Worm (Caenorhabditis elegans) whole organism, L2 larva: ENCODE data around the gene C39B10.7.

ENCODE experiments used
- C34F6.9 ChIP-seq: fragments of 150-350 bp; optimal IDR thresholded peaks from 2 replicates; lab custom pipeline; 2014; ENCODE audit warnings: missing biosample characterization, missing genetic modification characterization
- F13H6.1 ChIP-seq: sonication (generic microtip); optimal IDR thresholded peaks from 2 replicates; lab custom pipeline; 2016; ENCODE audit warnings: missing genetic modification characterization, missing compliant biosample characterization
- Y55F3AM.14 ChIP-seq: fragments of 200-800 bp; sonication (Bioruptor generic); optimal IDR thresholded peaks from 2 replicates; lab custom pipeline; 2018; ENCODE audit warnings: mild to moderate bottlenecking, missing genetic modification characterization, missing compliant biosample characterization
- ZK546.5 ChIP-seq: sonication (generic microtip); optimal IDR thresholded peaks from 2 replicates; lab custom pipeline; 2017; ENCODE audit warnings: missing biosample characterization, missing genetic modification characterization
- ceh-16 ChIP-seq: fragments of 150-350 bp; optimal IDR thresholded peaks from 2 replicates; lab custom pipeline; 2014; ENCODE audit warnings: missing biosample characterization, missing genetic modification characterization
- ceh-82 ChIP-seq: fragments of 150-350 bp; optimal IDR thresholded peaks from 2 replicates; lab custom pipeline; 2014; ENCODE audit warnings: missing biosample characterization, missing genetic modification characterization
- crh-2 ChIP-seq: sonication (generic microtip); optimal IDR thresholded peaks from 2 replicates; lab custom pipeline; 2017; ENCODE audit warnings: missing biosample characterization, missing genetic modification characterization
- dmd-4 ChIP-seq: sonication (generic microtip); optimal IDR thresholded peaks from 2 replicates; lab custom pipeline; 2017; ENCODE audit warnings: missing biosample characterization, missing genetic modification characterization
- egl-27 ChIP-seq: sonication (generic microtip); optimal IDR thresholded peaks from 3 replicates; lab custom pipeline; 2017; ENCODE audit warnings: missing biosample characterization, missing genetic modification reagents, missing genetic modification characterization
- elt-3 ChIP-seq: sonication (generic microtip); optimal IDR thresholded peaks from 2 replicates; lab custom pipeline; 2017; ENCODE audit warnings: missing biosample characterization, missing genetic modification characterization
- fos-1 ChIP-seq: fragments of 150-350 bp; optimal IDR thresholded peaks from 2 replicates; lab custom pipeline; 2014; ENCODE audit warnings: missing biosample characterization, missing genetic modification characterization
- gmeb-1 ChIP-seq: fragments of 150-350 bp; optimal IDR thresholded peaks from 2 replicates; lab custom pipeline; 2014; ENCODE audit warnings: missing biosample characterization, missing genetic modification characterization
- lin-11 ChIP-seq: fragments of 150-350 bp; sonication (generic microtip); optimal IDR thresholded peaks from 2 replicates; lab custom pipeline; 2014; ENCODE audit warnings: missing biosample characterization, missing genetic modification characterization, inconsistent platforms, mixed read lengths
- lin-13 ChIP-seq: fragments of 150-350 bp; optimal IDR thresholded peaks from 2 replicates; lab custom pipeline; 2014; ENCODE audit warnings: missing biosample characterization, missing genetic modification reagents, missing genetic modification characterization
- lsy-2 ChIP-seq, 2 experiments: fragments of 150-350 bp in 1 of 2; sonication (generic microtip) in 1 of 2; optimal IDR thresholded peaks; 2 replicates each; lab custom pipeline; 2014 to 2017; ENCODE audit warnings: missing biosample characterization in 2 of 2, missing genetic modification characterization in 2 of 2
- mab-5 ChIP-seq: fragments of 150-350 bp; optimal IDR thresholded peaks from 2 replicates; lab custom pipeline; 2014; ENCODE audit warnings: missing biosample characterization, missing genetic modification characterization
- mdl-1 ChIP-seq, 2 experiments: fragments of 150-350 bp in 1 of 2; sonication (generic microtip) in 1 of 2; optimal IDR thresholded peaks; 2 replicates each; lab custom pipeline; 2017; ENCODE audit warnings: missing biosample characterization in 2 of 2, missing genetic modification characterization in 2 of 2
- nhr-11 ChIP-seq: fragments of 150-350 bp; optimal IDR thresholded peaks from 2 replicates; lab custom pipeline; 2014; ENCODE audit warnings: missing biosample characterization, missing genetic modification characterization
- nhr-12 ChIP-seq: fragments of 150-350 bp; optimal IDR thresholded peaks from 2 replicates; lab custom pipeline; 2014; ENCODE audit warnings: missing biosample characterization, missing genetic modification characterization
- nhr-129 ChIP-seq: fragments of 150-350 bp; optimal IDR thresholded peaks from 2 replicates; lab custom pipeline; 2014; ENCODE audit warnings: missing biosample characterization, missing genetic modification characterization
- nhr-21 ChIP-seq: fragments of 150-350 bp; optimal IDR thresholded peaks from 2 replicates; lab custom pipeline; 2014; ENCODE audit warnings: missing biosample characterization, missing genetic modification characterization
- nhr-77 ChIP-seq: fragments of 150-350 bp; optimal IDR thresholded peaks from 2 replicates; lab custom pipeline; 2014; ENCODE audit warnings: missing biosample characterization, missing genetic modification characterization
- peb-1 ChIP-seq: fragments of 150-350 bp; optimal IDR thresholded peaks from 2 replicates; lab custom pipeline; 2014; ENCODE audit warnings: missing biosample characterization, missing genetic modification characterization
- sem-4 ChIP-seq: fragments of 150-350 bp; optimal IDR thresholded peaks from 2 replicates; lab custom pipeline; 2014; ENCODE audit warnings: missing biosample characterization, missing genetic modification reagents, missing genetic modification characterization
- skn-1 ChIP-seq: sonication (generic microtip); optimal IDR thresholded peaks from 2 replicates; lab custom pipeline; 2017; ENCODE audit warnings: missing biosample characterization, missing genetic modification characterization
- sma-3 ChIP-seq: sonication (generic microtip); optimal IDR thresholded peaks from 2 replicates; lab custom pipeline; 2016; ENCODE audit warnings: missing genetic modification reagents, missing genetic modification characterization, missing compliant biosample characterization
- sma-9 ChIP-seq, 2 experiments: fragments of 150-350 bp in 1 of 2; sonication (generic microtip) in 1 of 2; optimal IDR thresholded peaks; 2 replicates each; lab custom pipeline; 2014 to 2016; ENCODE audit warnings: missing genetic modification characterization in 2 of 2, mild to moderate bottlenecking in 1 of 2, missing biosample characterization in 1 of 2, missing compliant biosample characterization in 1 of 2, missing genetic modification reagents in 1 of 2, moderate library complexity in 1 of 2
- unc-39 ChIP-seq: fragments of 150-350 bp; optimal IDR thresholded peaks from 2 replicates; lab custom pipeline; 2014; ENCODE audit warnings: missing biosample characterization, missing genetic modification characterization
- unc-55 ChIP-seq: fragments of 150-350 bp; sonication (generic microtip); optimal IDR thresholded peaks from 3 replicates; lab custom pipeline; 2014; ENCODE audit warnings: missing biosample characterization, missing genetic modification reagents, missing genetic modification characterization
- unc-62 ChIP-seq: fragments of 150-350 bp; optimal IDR thresholded peaks from 2 replicates; lab custom pipeline; 2014; ENCODE audit warnings: missing biosample characterization, missing genetic modification reagents, missing genetic modification characterization
- ztf-1 ChIP-seq: fragments of 200-800 bp; sonication (Bioruptor generic); conservative IDR thresholded peaks from 2 replicates; pipeline ENCODE4 v1.3.6; 2022; ENCODE audit warnings: missing genetic modification characterization, missing compliant biosample characterization
- ztf-11 ChIP-seq: sonication (generic microtip); optimal IDR thresholded peaks from 2 replicates; lab custom pipeline; 2017; ENCODE audit warnings: missing biosample characterization, missing genetic modification characterization
- ztf-4 ChIP-seq: fragments of 150-350 bp; optimal IDR thresholded peaks from 2 replicates; lab custom pipeline; 2014; ENCODE audit warnings: missing biosample characterization, missing genetic modification characterization

The C39B10.7 gene

DNA sequence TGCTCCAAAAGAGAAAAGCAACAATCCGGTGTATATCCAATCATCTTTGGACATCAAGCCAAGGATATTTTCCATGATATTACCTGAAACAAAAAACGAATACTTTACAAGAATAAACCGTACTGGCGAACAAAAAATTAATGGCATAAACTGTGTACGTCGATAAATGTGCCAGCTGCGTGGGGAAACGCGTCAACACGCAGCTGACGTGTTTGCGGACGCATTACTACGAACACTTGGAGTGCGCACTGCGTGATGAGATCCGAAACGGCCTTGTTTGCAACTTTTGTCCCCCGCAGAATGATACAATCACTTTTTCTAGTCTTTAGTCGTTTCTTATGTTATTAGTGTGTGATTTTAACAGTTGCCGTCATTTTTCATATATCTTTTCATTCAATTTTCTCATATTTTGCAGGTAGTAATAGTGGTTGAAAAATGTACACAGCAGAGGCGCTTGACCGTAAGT is 47.8 kb downstream of the C39B10.7 start, which contains the start of the genes mboa-7 and git-1:
Gene mboa-7 (minus strand): TSS at position 83 of the 466 bp plus-strand sequence.
Gene git-1 (plus strand): TSS at position 416 of the 466 bp plus-strand sequence.
- TF ChIP-seq unc-62 (GFP tag; lab: Kevin White, UChicago) = no peak
- no peak for TF ChIP-seq ztf-1 (GFP tag; lab: Robert Waterston, UW)
- TF ChIP-seq ceh-16 (tag; lab: Kevin White, UChicago) = peak; percentile 29
- peak; percentile 42 for TF ChIP-seq C34F6.9 (tag; lab: Kevin White, UChicago)
- peak; percentile 26 for TF ChIP-seq mab-5
- TF ChIP-seq crh-2 (tag; lab: Kevin White, UChicago) = peak; percentile 59
- peak; percentile 56 for TF ChIP-seq F13H6.1 (tag; lab: Kevin White, UChicago)
- peak; percentile 40 for TF ChIP-seq lin-11 (tag; lab: Kevin White, UChicago)
- peak in 1 of 2 experiments; percentile 15 for TF ChIP-seq mdl-1 (tag; optimal IDR thresholded peaks at IDR 0.05; lab: Kevin White, UChicago)
- TF ChIP-seq sem-4 = peak; percentile 43
- no peak for TF ChIP-seq skn-1 (tag; lab: Kevin White, UChicago)
- peak; percentile 40 for TF ChIP-seq nhr-21
- no peak for TF ChIP-seq unc-39 (tag; lab: Kevin White, UChicago)
- peak; percentile 68 for TF ChIP-seq nhr-129 (tag; lab: Kevin White, UChicago)
- TF ChIP-seq fos-1 (tag; lab: Kevin White, UChicago) = peak; percentile 53
- TF ChIP-seq ceh-82 = no peak
- TF ChIP-seq ztf-11 = no peak
- TF ChIP-seq sma-9 (GFP tag; optimal IDR thresholded peaks at IDR 0.05; lab: Kevin White, UChicago) = peak; percentile 77
- no peak for TF ChIP-seq sma-9 (tag; optimal IDR thresholded peaks at IDR 0.05; lab: Kevin White, UChicago)
- peak in 1 of 2 experiments; percentile 66 for TF ChIP-seq lsy-2 (tag; optimal IDR thresholded peaks at IDR 0.05; lab: Kevin White, UChicago)
- no peak for TF ChIP-seq ztf-4
- TF ChIP-seq Y55F3AM.14 (GFP tag; lab: Kevin White, UChicago) = no peak
- TF ChIP-seq nhr-12 (tag; lab: Kevin White, UChicago) = no peak
- peak; percentile 57 for TF ChIP-seq gmeb-1 (tag; lab: Kevin White, UChicago)
- peak; percentile 6 for TF ChIP-seq egl-27 (tag; lab: Kevin White, UChicago)
- no peak for TF ChIP-seq elt-3 (tag; lab: Kevin White, UChicago)
- TF ChIP-seq unc-55 = peak; percentile 68
- TF ChIP-seq lin-13 (GFP tag; lab: Kevin White, UChicago) = peak; percentile 47
- TF ChIP-seq dmd-4 (tag; lab: Kevin White, UChicago) = no peak
- no peak for TF ChIP-seq nhr-11
- peak; percentile 73 for TF ChIP-seq sma-3 (GFP tag; lab: Kevin White, UChicago)
- no peak for TF ChIP-seq ZK546.5
- TF ChIP-seq nhr-77 (tag; lab: Kevin White, UChicago) = no peak
- no peak for TF ChIP-seq peb-1 (tag; lab: Kevin White, UChicago)

DNA sequence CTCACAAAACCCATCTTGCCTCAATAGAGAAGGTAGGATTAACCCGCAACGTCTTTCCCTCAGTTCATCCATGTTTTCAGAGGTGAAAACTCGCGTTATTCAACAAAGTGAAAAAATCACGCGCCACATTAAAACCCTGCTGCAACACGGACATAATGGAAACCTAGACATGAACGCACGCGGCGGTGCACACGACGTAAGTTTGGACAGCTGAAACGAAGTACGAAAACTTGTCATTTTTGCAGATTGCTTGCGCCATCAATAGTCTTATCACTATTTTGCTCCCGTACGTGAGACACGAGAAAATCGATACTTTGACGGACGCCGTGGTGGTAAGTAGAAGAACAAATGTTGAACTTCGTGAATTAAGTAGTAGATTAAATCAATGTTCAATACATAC is 50.7 kb downstream of the C39B10.7 start:
- TF ChIP-seq dmd-4 (tag; lab: Kevin White, UChicago) (no peak), sma-9 (GFP tag; optimal IDR thresholded peaks at IDR 0.05; lab: Kevin White, UChicago) (peak; percentile 42), sma-9 (tag; optimal IDR thresholded peaks at IDR 0.05; lab: Kevin White, UChicago) (no peak), fos-1 (tag; lab: Kevin White, UChicago) (peak; percentile 13)
- TF ChIP-seq, all 48 proteins: peak for 2
